Fruit fly (Drosophila melanogaster): Measurements from ENCODE around the gene CG8500.

Gene CG8500

DNA sequence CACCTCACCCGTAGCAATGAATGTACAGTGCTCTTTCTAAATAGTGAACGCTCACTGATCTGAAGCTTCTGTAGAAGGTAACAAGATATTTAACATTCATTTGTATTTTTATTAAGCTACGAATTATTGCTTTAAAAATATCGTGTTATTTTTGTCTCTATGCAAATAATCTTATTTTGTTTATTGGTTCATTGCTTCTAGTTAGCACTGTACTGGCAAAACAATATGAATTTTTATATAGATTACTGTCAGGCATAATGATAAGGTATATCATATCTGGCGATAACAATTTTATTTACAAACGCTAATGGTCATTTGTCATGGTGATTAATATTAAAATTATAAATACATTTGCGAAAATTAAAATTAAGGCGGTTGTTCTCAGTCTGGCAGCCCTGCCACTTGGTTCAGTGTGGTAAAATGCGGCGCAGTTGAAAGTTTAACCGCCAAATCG, 12.9 kb upstream of the CG8500 start, which contains the start of gene CG9471:
Gene CG9471, minus strand, starts transcription at position 24 of the 454 bp plus-strand sequence.
- TF ChIP-seq CG9705 (GFP tag; optimal IDR thresholded peaks at IDR 0.05) (peak; percentile 88), HLH106 (tag; optimal IDR thresholded peaks at IDR 0.05) (peak; percentile 95), Hr83 (GFP tag; optimal IDR thresholded peaks at IDR 0.05; ENCODE audit: poor library complexity, severe bottlenecking) (peak; percentile 41), foxo (GFP tag; optimal IDR thresholded peaks at IDR 0.05) (peak; percentile 53 to 99), jim (GFP tag; optimal IDR thresholded peaks at IDR 0.05) (peak; percentile 5), Dfd (GFP tag; optimal IDR thresholded peaks at IDR 0.05) (no peak), dmrt93B (GFP tag; optimal IDR thresholded peaks at IDR 0.05) (peak; percentile 82), fru (GFP tag; optimal IDR thresholded peaks at IDR 0.05) (peak; percentile 98), Hnf4 (GFP tag; optimal IDR thresholded peaks at IDR 0.05) (peak; percentile 98), Mio (GFP tag; optimal IDR thresholded peaks at IDR 0.05) (peak; percentile 73), GATAd (GFP tag; optimal IDR thresholded peaks at IDR 0.05) (peak; percentile 86), OdsH (GFP tag; optimal IDR thresholded peaks at IDR 0.05) (peak; percentile 98), CrebA (GFP tag; optimal IDR thresholded peaks at IDR 0.05; ENCODE audit: borderline replicate concordance) (no peak), tai (GFP tag; optimal IDR thresholded peaks at IDR 0.05) (no peak), dl (GFP tag; optimal IDR thresholded peaks at IDR 0.05; ENCODE audit: insufficient read depth in 1 of 2, partially characterized antibody in 2 of 2) (no peak), dsf (GFP tag; optimal IDR thresholded peaks at IDR 0.05; ENCODE audit: borderline replicate concordance) (peak; percentile 87), Dif (GFP tag; optimal IDR thresholded peaks at IDR 0.05; ENCODE audit: partially characterized antibody) (no peak), rgr (GFP tag; optimal IDR thresholded peaks at IDR 0.05) (peak; percentile 99), psq (GFP tag; optimal IDR thresholded peaks at IDR 0.05) (peak; percentile 94), Jra (GFP tag; optimal IDR thresholded peaks at IDR 0.05) (peak; percentile 97), br (GFP tag; optimal IDR thresholded peaks at IDR 0.05) (peak; percentile 97), pan (optimal IDR thresholded peaks at IDR 0.05) (no peak), lola (GFP tag; optimal IDR thresholded peaks at IDR 0.05) (no peak), Vsx2 (GFP tag; optimal IDR thresholded peaks at IDR 0.05; ENCODE audit: partially characterized antibody) (no peak), Abd-B (GFP tag; optimal IDR thresholded peaks at IDR 0.05) (no peak), woc (GFP tag; optimal IDR thresholded peaks at IDR 0.05) (peak; percentile 97), brk (GFP tag; optimal IDR thresholded peaks at IDR 0.05) (no peak), Hr78 (GFP tag; optimal IDR thresholded peaks at IDR 0.05) (no peak), h (GFP tag; optimal IDR thresholded peaks at IDR 0.05) (peak; percentile 99), sv (GFP tag; optimal IDR thresholded peaks at IDR 0.05) (peak; percentile 91), usp (GFP tag; optimal IDR thresholded peaks at IDR 0.05) (no peak), Myc (optimal IDR thresholded peaks at IDR 0.05) (no peak), N (GFP tag; optimal IDR thresholded peaks at IDR 0.05) (no peak), Rel (GFP tag; optimal IDR thresholded peaks at IDR 0.05) (peak; percentile 89), Rel (tag; optimal IDR thresholded peaks at IDR 0.05) (peak; percentile 87), Sp1 (GFP tag; optimal IDR thresholded peaks at IDR 0.05) (peak; percentile 96), sage (GFP tag; optimal IDR thresholded peaks at IDR 0.05) (peak; percentile 95), ey (GFP tag; optimal IDR thresholded peaks at IDR 0.05) (peak; percentile 98), CG32264 (GFP tag; optimal IDR thresholded peaks at IDR 0.05) (peak; percentile 92)

- TF ChIP-seq br (GFP tag; optimal IDR thresholded peaks at IDR 0.05) (peak; percentile 24), Sp1 (GFP tag; optimal IDR thresholded peaks at IDR 0.05) (peak; percentile 27), h (GFP tag; optimal IDR thresholded peaks at IDR 0.05) (peak; percentile 5), Rel (GFP tag; optimal IDR thresholded peaks at IDR 0.05) (no peak), Rel (tag; optimal IDR thresholded peaks at IDR 0.05) (peak; percentile 93), Vsx2 (GFP tag; optimal IDR thresholded peaks at IDR 0.05; ENCODE audit: partially characterized antibody) (no peak), Myc (optimal IDR thresholded peaks at IDR 0.05) (no peak), rgr (GFP tag; optimal IDR thresholded peaks at IDR 0.05) (peak; percentile 4), dmrt93B (GFP tag; optimal IDR thresholded peaks at IDR 0.05) (no peak), foxo (GFP tag; optimal IDR thresholded peaks at IDR 0.05) (no peak), Jra (GFP tag; optimal IDR thresholded peaks at IDR 0.05) (peak; percentile 8), OdsH (GFP tag; optimal IDR thresholded peaks at IDR 0.05) (peak; percentile 17), N (GFP tag; optimal IDR thresholded peaks at IDR 0.05) (no peak), CrebA (GFP tag; optimal IDR thresholded peaks at IDR 0.05; ENCODE audit: borderline replicate concordance) (no peak), dsf (GFP tag; optimal IDR thresholded peaks at IDR 0.05; ENCODE audit: borderline replicate concordance) (no peak), Hr83 (GFP tag; optimal IDR thresholded peaks at IDR 0.05; ENCODE audit: poor library complexity, severe bottlenecking) (peak; percentile 12)
Measured at dm6 chr3R:9774147-9774546, 10.3 kb upstream of the CG8500 start, which contains the start of gene Whamy. TSS of gene Whamy (minus strand) at chr3R:9774419.
